Worm (Caenorhabditis elegans) whole organism, late embryonic: ENCODE results near the gene srh-304.

ENCODE experiments used
- ceh-19 ChIP-seq: fragments of 200-800 bp; sonication (Bioruptor generic); optimal IDR thresholded peaks from 2 replicates; lab custom pipeline; 2018; ENCODE audit warnings: mild to moderate bottlenecking, missing genetic modification characterization, missing compliant biosample characterization
- unc-3 ChIP-seq, 2 experiments: fragments of 200-800 bp in 1 of 2; sonication (Bioruptor generic) in 1 of 2; sonication (generic microtip) in 1 of 2; conservative IDR thresholded peaks in 1 of 2; optimal IDR thresholded peaks in 1 of 2; 2 replicates each; pipeline versions ENCODE4 v1.3.6 to Lab custom; 2016 to 2022; ENCODE audit warnings: missing compliant biosample characterization in 2 of 2, missing genetic modification characterization in 2 of 2, missing genetic modification reagents in 1 of 2

ce11 chrV:17855889-17856288, 27.5 kb downstream of the srh-304 start, which contains the start of gene tcc-1:
- TF ChIP-seq unc-3 (GFP tag; conservative IDR thresholded peaks at IDR 0.05; lab: Robert Waterston, UW) (no peak), unc-3 (tag; optimal IDR thresholded peaks at IDR 0.05; lab: Kevin White, UChicago) (no peak), ceh-19 (no peak)
